Worm (Caenorhabditis elegans) whole organism, L1 larva: ENCODE measurements around the gene irld-42.

Experiments
- C16A3.4 ChIP-seq: fragments of 150-350 bp; optimal IDR thresholded peaks from 2 replicates; lab custom pipeline; 2014; ENCODE audit warnings: missing biosample characterization, missing genetic modification characterization
- Y116A8C.19 ChIP-seq: sonication (generic microtip); optimal IDR thresholded peaks from 2 replicates; lab custom pipeline; 2016; ENCODE audit warnings: missing compliant biosample characterization, missing genetic modification characterization, borderline replicate concordance
- aha-1 ChIP-seq: fragments of 150-350 bp; optimal IDR thresholded peaks from 2 replicates; lab custom pipeline; 2014; ENCODE audit warnings: missing biosample characterization, missing genetic modification characterization
- alr-1 ChIP-seq: fragments of 200-800 bp; sonication (Bioruptor generic); optimal IDR thresholded peaks from 2 replicates; lab custom pipeline; 2018; ENCODE audit warnings: borderline replicate concordance, mild to moderate bottlenecking, missing genetic modification characterization, missing compliant biosample characterization
- ama-1 ChIP-seq: fragments of 150-350 bp; optimal IDR thresholded peaks from 2 replicates; lab custom pipeline; 2014
- ceh-63 ChIP-seq: fragments of 200-800 bp; sonication (Bioruptor generic); optimal IDR thresholded peaks from 2 replicates; lab custom pipeline; 2018; ENCODE audit warnings: mild to moderate bottlenecking, missing genetic modification characterization, missing compliant biosample characterization
- ceh-8 ChIP-seq: fragments of 200-800 bp; sonication (Bioruptor generic); optimal IDR thresholded peaks from 2 replicates; lab custom pipeline; 2018; ENCODE audit warnings: mild to moderate bottlenecking, missing genetic modification characterization, moderate library complexity, missing compliant biosample characterization
- ceh-88 ChIP-seq: fragments of 200-800 bp; sonication (Bioruptor generic); IDR thresholded peaks from 2 replicates; pipeline ENCODE4 v1.3.6; 2022; ENCODE audit warnings: missing genetic modification characterization, missing compliant biosample characterization
- ceh-90 ChIP-seq: sonication (generic microtip); optimal IDR thresholded peaks from 2 replicates; lab custom pipeline; 2016; ENCODE audit warnings: missing genetic modification characterization, missing compliant biosample characterization
- dpl-1 ChIP-seq, 3 experiments: fragments of 150-350 bp in 2 of 3; sonication (generic microtip) in 1 of 3; optimal IDR thresholded peaks; 2 replicates each; lab custom pipeline; 2014 to 2017; ENCODE audit warnings: missing biosample characterization in 3 of 3, missing genetic modification characterization in 3 of 3, missing genetic modification reagents in 3 of 3
- efl-1 ChIP-seq, 4 experiments: fragments of 150-350 bp; optimal IDR thresholded peaks in 3 of 4; peaks in 1 of 4; 1 replicate in 1 of 4; 2 replicates in 3 of 4; lab custom pipeline; 2014; ENCODE audit warnings: missing biosample characterization in 2 of 4, missing genetic modification characterization in 2 of 4, missing genetic modification reagents in 2 of 4
- egl-27 ChIP-seq, 2 experiments: fragments of 150-350 bp in 1 of 2; sonication (generic microtip); optimal IDR thresholded peaks; 3 replicates each; lab custom pipeline; 2017 to 2018; ENCODE audit warnings: missing biosample characterization in 2 of 2, missing genetic modification characterization in 2 of 2, missing genetic modification reagents in 2 of 2
- elt-2 ChIP-seq: sonication (generic microtip); optimal IDR thresholded peaks from 2 replicates; lab custom pipeline; 2016; ENCODE audit warnings: missing genetic modification characterization, mild to moderate bottlenecking, inconsistent platforms, missing compliant biosample characterization, missing genetic modification reagents
- elt-3 ChIP-seq, 6 experiments: fragments of 150-350 bp in 1 of 6; sonication (generic microtip); optimal IDR thresholded peaks; 2 replicates each; lab custom pipeline; 2017 to 2018; ENCODE audit warnings: missing biosample characterization in 6 of 6, missing genetic modification characterization in 6 of 6, inconsistent platforms in 1 of 6
- fkh-10 ChIP-seq: sonication (generic microtip); optimal IDR thresholded peaks from 2 replicates; lab custom pipeline; 2017; ENCODE audit warnings: missing biosample characterization, missing genetic modification reagents, missing genetic modification characterization
- fkh-8 ChIP-seq: sonication (generic microtip); optimal IDR thresholded peaks from 2 replicates; lab custom pipeline; 2016; ENCODE audit warnings: mild to moderate bottlenecking, missing genetic modification characterization, missing compliant biosample characterization
- fos-1 ChIP-seq: fragments of 150-350 bp; optimal IDR thresholded peaks from 2 replicates; lab custom pipeline; 2014; ENCODE audit warnings: missing biosample characterization, missing genetic modification characterization
- hlh-17 ChIP-seq: fragments of 200-800 bp; sonication (Bioruptor generic); optimal IDR thresholded peaks from 2 replicates; lab custom pipeline; 2018; ENCODE audit warnings: missing genetic modification characterization, mild to moderate bottlenecking, missing compliant biosample characterization, moderate library complexity, borderline replicate concordance
- hlh-4 ChIP-seq: sonication (generic microtip); optimal IDR thresholded peaks from 2 replicates; lab custom pipeline; 2016; ENCODE audit warnings: mild to moderate bottlenecking, missing genetic modification characterization, missing compliant biosample characterization
- lin-14 ChIP-seq: fragments of 200-800 bp; sonication (Bioruptor generic); optimal IDR thresholded peaks from 2 replicates; lab custom pipeline; 2018; ENCODE audit warnings: mild to moderate bottlenecking, missing genetic modification characterization, moderate library complexity, missing compliant biosample characterization
- lin-35 ChIP-seq, 2 experiments: fragments of 150-350 bp; optimal IDR thresholded peaks; 2 replicates each; lab custom pipeline; 2014; ENCODE audit warnings: missing biosample characterization in 2 of 2, missing genetic modification characterization in 2 of 2, missing genetic modification reagents in 2 of 2
- lin-39 ChIP-seq: fragments of 150-350 bp; optimal IDR thresholded peaks from 2 replicates; lab custom pipeline; 2014; ENCODE audit warnings: missing biosample characterization, missing genetic modification reagents, missing genetic modification characterization
- lsy-2 ChIP-seq, 2 experiments: fragments of 150-350 bp; optimal IDR thresholded peaks; 2 replicates each; lab custom pipeline; 2014; ENCODE audit warnings: missing biosample characterization in 2 of 2, missing genetic modification characterization in 2 of 2
- mdl-1 ChIP-seq, 2 experiments: fragments of 150-350 bp; optimal IDR thresholded peaks; 2 replicates each; lab custom pipeline; 2014 to 2017; ENCODE audit warnings: missing biosample characterization in 2 of 2, missing genetic modification characterization in 2 of 2, inconsistent platforms in 1 of 2
- nhr-12 ChIP-seq: sonication (generic microtip); optimal IDR thresholded peaks from 2 replicates; lab custom pipeline; 2017; ENCODE audit warnings: missing biosample characterization, missing genetic modification characterization
- nhr-20 ChIP-seq: sonication (generic microtip); optimal IDR thresholded peaks from 2 replicates; lab custom pipeline; 2016; ENCODE audit warnings: mild to moderate bottlenecking, missing genetic modification characterization, missing compliant biosample characterization
- nhr-28 ChIP-seq: fragments of 150-350 bp; optimal IDR thresholded peaks from 2 replicates; lab custom pipeline; 2014; ENCODE audit warnings: missing biosample characterization, missing genetic modification characterization
- nhr-47 ChIP-seq: sonication (generic microtip); optimal IDR thresholded peaks from 2 replicates; lab custom pipeline; 2016; ENCODE audit warnings: mild to moderate bottlenecking, missing genetic modification characterization, moderate library complexity, missing compliant biosample characterization
- nhr-71 ChIP-seq: sonication (generic microtip); optimal IDR thresholded peaks from 2 replicates; lab custom pipeline; 2016; ENCODE audit warnings: mild to moderate bottlenecking, missing genetic modification characterization, moderate library complexity, missing compliant biosample characterization
- nhr-90 ChIP-seq: sonication (generic microtip); optimal IDR thresholded peaks from 2 replicates; lab custom pipeline; 2016; ENCODE audit warnings: mild to moderate bottlenecking, missing genetic modification characterization, missing compliant biosample characterization; ENCODE audit not compliant: poor library complexity
- pag-3 ChIP-seq: sonication (generic microtip); optimal IDR thresholded peaks from 2 replicates; lab custom pipeline; 2017; ENCODE audit warnings: missing genetic modification characterization, mild to moderate bottlenecking, missing compliant biosample characterization, antibody characterized with exemption, borderline replicate concordance; ENCODE audit not compliant: insufficient read depth
- pqm-1 ChIP-seq: sonication (generic microtip); optimal IDR thresholded peaks from 3 replicates; lab custom pipeline; 2017; ENCODE audit warnings: missing biosample characterization, missing genetic modification characterization
- skn-1 ChIP-seq: fragments of 150-350 bp; optimal IDR thresholded peaks from 2 replicates; lab custom pipeline; 2014; ENCODE audit warnings: missing biosample characterization, missing genetic modification characterization
- snu-23 ChIP-seq: sonication (generic microtip); optimal IDR thresholded peaks from 2 replicates; lab custom pipeline; 2016; ENCODE audit warnings: missing genetic modification characterization, missing compliant biosample characterization
- sptf-1 ChIP-seq: fragments of 150-350 bp; optimal IDR thresholded peaks from 2 replicates; lab custom pipeline; 2014; ENCODE audit warnings: missing biosample characterization, missing genetic modification characterization
- swsn-7 ChIP-seq: sonication (generic microtip); optimal IDR thresholded peaks from 2 replicates; lab custom pipeline; 2016; ENCODE audit warnings: missing genetic modification characterization, missing compliant biosample characterization
- tbx-2 ChIP-seq: sonication (generic microtip); optimal IDR thresholded peaks from 2 replicates; lab custom pipeline; 2016; ENCODE audit warnings: missing genetic modification characterization, missing compliant biosample characterization
- xbp-1 ChIP-seq: sonication (generic microtip); optimal IDR thresholded peaks from 2 replicates; lab custom pipeline; 2016; ENCODE audit warnings: missing genetic modification characterization, missing compliant biosample characterization
- zip-4 ChIP-seq: fragments of 200-800 bp; sonication (Bioruptor generic); optimal IDR thresholded peaks from 2 replicates; lab custom pipeline; 2018; ENCODE audit warnings: mild to moderate bottlenecking, missing genetic modification characterization, moderate library complexity, missing compliant biosample characterization
- ztf-11 ChIP-seq, 2 experiments: sonication (generic microtip); optimal IDR thresholded peaks; 2 replicates each; lab custom pipeline; 2016 to 2017; ENCODE audit warnings: missing genetic modification characterization in 2 of 2, missing biosample characterization in 1 of 2, missing compliant biosample characterization in 1 of 2
- ztf-4 ChIP-seq: fragments of 150-350 bp; optimal IDR thresholded peaks from 2 replicates; lab custom pipeline; 2014; ENCODE audit warnings: missing biosample characterization, missing genetic modification characterization

Gene irld-42

ce11 chrV:1621494-1621893, 46.8 kb upstream of the irld-42 start, which contains the start of gene nhr-117:
nhr-117 (minus strand) TSS chrV:1621520.
- TF ChIP-seq nhr-20 (tag; lab: Kevin White, UChicago): peak; percentile 2
- peak; percentile 40 for TF ChIP-seq skn-1
- TF ChIP-seq fkh-8: no peak
- peak; percentile 27 for TF ChIP-seq nhr-71 (tag; lab: Kevin White, UChicago)
- peak; percentile 67 for TF ChIP-seq zip-4
- TF ChIP-seq efl-1 (optimal IDR thresholded peaks at IDR 0.05; lab: Kevin White, UChicago): no peak
- peak in 1 of 2 experiments; percentile 81 for TF ChIP-seq efl-1 (GFP tag; optimal IDR thresholded peaks at IDR 0.05 in 1 of 2; lab: Kevin White, UChicago)
- TF ChIP-seq lin-35 (GFP tag; optimal IDR thresholded peaks at IDR 0.05; lab: Kevin White, UChicago): peak in 1 of 2 experiments; percentile 14
- TF ChIP-seq snu-23: no peak
- TF ChIP-seq lsy-2 (tag; optimal IDR thresholded peaks at IDR 0.05; lab: Kevin White, UChicago): peak in 1 of 2 experiments; percentile 1
- TF ChIP-seq ama-1 (lab: Kevin White, UChicago): no peak

- TF ChIP-seq lin-39 (tag; lab: Kevin White, UChicago): no peak
- no peak for TF ChIP-seq tbx-2 (tag; lab: Kevin White, UChicago)
- no peak for TF ChIP-seq elt-3 (tag; optimal IDR thresholded peaks at IDR 0.05; lab: Kevin White, UChicago)
- TF ChIP-seq egl-27 (tag; optimal IDR thresholded peaks at IDR 0.05; lab: Kevin White, UChicago): no peak
- no peak for TF ChIP-seq swsn-7 (tag; lab: Kevin White, UChicago)
- TF ChIP-seq nhr-28 (tag; lab: Kevin White, UChicago): no peak
- no peak for TF ChIP-seq aha-1 (tag; lab: Kevin White, UChicago)
- TF ChIP-seq ceh-63 (GFP tag; lab: Kevin White, UChicago): no peak
- TF ChIP-seq fos-1 (tag; lab: Kevin White, UChicago): no peak
Measured at ce11 chrV:1623429-1623828, 44.9 kb upstream of the irld-42 start.

- TF ChIP-seq egl-27 (tag; optimal IDR thresholded peaks at IDR 0.05; lab: Kevin White, UChicago) (no peak), ceh-8 (GFP tag; lab: Kevin White, UChicago) (no peak), alr-1 (tag; lab: Kevin White, UChicago) (no peak), nhr-12 (tag; lab: Kevin White, UChicago) (no peak), ama-1 (lab: Kevin White, UChicago) (no peak), lin-14 (no peak), ztf-4 (no peak), elt-3 (tag; optimal IDR thresholded peaks at IDR 0.05; lab: Kevin White, UChicago) (no peak), pqm-1 (tag; lab: Kevin White, UChicago) (no peak), pag-3 (tag; lab: Kevin White, UChicago) (no peak), elt-2 (tag; lab: Kevin White, UChicago) (no peak), fkh-10 (GFP tag; lab: Kevin White, UChicago) (no peak), C16A3.4 (tag; lab: Kevin White, UChicago) (no peak), efl-1 (optimal IDR thresholded peaks at IDR 0.05; lab: Kevin White, UChicago) (no peak), efl-1 (GFP tag; optimal IDR thresholded peaks at IDR 0.05 in 1 of 2; lab: Kevin White, UChicago) (no peak), dpl-1 (GFP tag; optimal IDR thresholded peaks at IDR 0.05; lab: Kevin White, UChicago) (no peak), nhr-71 (tag; lab: Kevin White, UChicago) (no peak)
- TF ChIP-seq, all 84 proteins: peak for 0
Measured at ce11 chrV:1624340-1624739, 44.0 kb upstream of the irld-42 start, which contains the start of gene nhr-110. nhr-110 (minus strand) TSS chrV:1624440.

ce11 chrV:1626720-1627119, 41.6 kb upstream of the irld-42 start, which contains the start of gene nhr-237:
nhr-237 (minus strand) TSS chrV:1626820.
- TF ChIP-seq pag-3 (tag; lab: Kevin White, UChicago) (no peak), sptf-1 (tag; lab: Kevin White, UChicago) (no peak), xbp-1 (tag; lab: Kevin White, UChicago) (no peak), ceh-90 (tag; lab: Kevin White, UChicago) (no peak), ceh-63 (GFP tag; lab: Kevin White, UChicago) (no peak), hlh-17 (GFP tag; lab: Kevin White, UChicago) (no peak), lin-39 (tag; lab: Kevin White, UChicago) (no peak), nhr-90 (tag; lab: Kevin White, UChicago) (no peak), ceh-88 (no peak), ztf-11 (tag; optimal IDR thresholded peaks at IDR 0.05; lab: Kevin White, UChicago) (no peak), nhr-28 (tag; lab: Kevin White, UChicago) (no peak), Y116A8C.19 (tag; lab: Kevin White, UChicago) (no peak), lsy-2 (tag; optimal IDR thresholded peaks at IDR 0.05; lab: Kevin White, UChicago) (no peak), nhr-47 (tag; lab: Kevin White, UChicago) (no peak), hlh-4 (tag; lab: Kevin White, UChicago) (no peak), fkh-8 (no peak), dpl-1 (GFP tag; optimal IDR thresholded peaks at IDR 0.05; lab: Kevin White, UChicago) (no peak), mdl-1 (tag; optimal IDR thresholded peaks at IDR 0.05; lab: Kevin White, UChicago) (no peak)
- TF ChIP-seq, all 84 proteins: peak for 0
